Worm (Caenorhabditis elegans) whole organism, L4/young adult: Measurements from ENCODE around the gene irld-57.

ENCODE experiments used
- W03F9.2 ChIP-seq: fragments of 150-350 bp; optimal IDR thresholded peaks from 2 replicates; lab custom pipeline; 2014; ENCODE audit warnings: missing biosample characterization, missing genetic modification characterization
- dao-5 ChIP-seq: sonication (generic microtip); optimal IDR thresholded peaks from 2 replicates; lab custom pipeline; 2016; ENCODE audit warnings: missing genotype, missing genetic modification characterization, moderate library complexity, missing compliant biosample characterization
- him-1 ChIP-seq: sonication (generic microtip); optimal IDR thresholded peaks from 2 replicates; lab custom pipeline; 2016; ENCODE audit warnings: missing genotype, missing genetic modification reagents, missing genetic modification characterization, missing compliant biosample characterization

The irld-57 gene

ce11 chrV:15702263-15702662, 24.2 kb downstream of the irld-57 start, which contains the start of gene nhr-53:
nhr-53 (minus strand) TSS chrV:15702363.
- no peak for TF ChIP-seq him-1 (tag; lab: Kevin White, UChicago)
- TF ChIP-seq dao-5 (tag; lab: Kevin White, UChicago): no peak
- no peak for TF ChIP-seq W03F9.2 (tag; lab: Kevin White, UChicago)

- TF ChIP-seq W03F9.2 (tag; lab: Kevin White, UChicago) (no peak), dao-5 (tag; lab: Kevin White, UChicago) (no peak)
These were observed 26.7 kb downstream of the irld-57 start, which contains the start of gene nhr-199 for ce11 chrV:15699799-15700198. nhr-199 (minus strand) TSS chrV:15699899.

ce11 chrV:15698099-15698498, 28.4 kb downstream of the irld-57 start, which contains the start of gene srx-29:
srx-29 (minus strand) TSS chrV:15698199.
- TF ChIP-seq dao-5 (tag; lab: Kevin White, UChicago) (no peak), W03F9.2 (tag; lab: Kevin White, UChicago) (no peak), him-1 (tag; lab: Kevin White, UChicago) (no peak)

ce11 chrV:15693682-15694081, 32.8 kb downstream of the irld-57 start, which contains the start of gene nhr-198:
nhr-198 (plus strand) TSS chrV:15693994.
- TF ChIP-seq him-1 (tag; lab: Kevin White, UChicago): no peak
- TF ChIP-seq W03F9.2 (tag; lab: Kevin White, UChicago): no peak
- no peak for TF ChIP-seq dao-5 (tag; lab: Kevin White, UChicago)

ce11 chrV:15689952-15690351, 36.6 kb downstream of the irld-57 start, which contains the start of gene nhr-268:
nhr-268 (plus strand) TSS chrV:15690252.
- TF ChIP-seq W03F9.2 (tag; lab: Kevin White, UChicago) (no peak), him-1 (tag; lab: Kevin White, UChicago) (no peak), dao-5 (tag; lab: Kevin White, UChicago) (no peak)

ce11 chrV:15687660-15688059, 38.9 kb downstream of the irld-57 start, which contains the start of gene nhr-197:
nhr-197 (plus strand) TSS chrV:15687960.
- TF ChIP-seq dao-5 (tag; lab: Kevin White, UChicago): no peak

- TF ChIP-seq W03F9.2 (tag; lab: Kevin White, UChicago): no peak
- no peak for TF ChIP-seq dao-5 (tag; lab: Kevin White, UChicago)
- TF ChIP-seq him-1 (tag; lab: Kevin White, UChicago): no peak
These were observed 40.9 kb downstream of the irld-57 start, which contains the start of gene nhr-196 for ce11 chrV:15685599-15685998. nhr-196 (plus strand) TSS chrV:15685716.

- TF ChIP-seq him-1 (tag; lab: Kevin White, UChicago): no peak
- no peak for TF ChIP-seq dao-5 (tag; lab: Kevin White, UChicago)
These were observed 49.3 kb downstream of the irld-57 start, which contains the start of gene nhr-52 for ce11 chrV:15677222-15677621. nhr-52 (plus strand) TSS chrV:15677522.

ce11 chrV:15674899-15675298, 51.6 kb downstream of the irld-57 start:
- TF ChIP-seq dao-5 (tag; lab: Kevin White, UChicago) (no peak), W03F9.2 (tag; lab: Kevin White, UChicago) (no peak), him-1 (tag; lab: Kevin White, UChicago) (no peak)
